Fruit fly (Drosophila melanogaster) S2 (cell line): ENCODE measurements around the gene Pex2.

Experiments used
- CG8478 ChIP-seq: fragments of >200 bp; optimal IDR thresholded peaks from 2 replicates; lab custom pipeline; 2018
- CTCF ChIP-seq, 2 experiments: fragments of >200 bp; optimal IDR thresholded peaks; 2 replicates each; lab custom pipeline; 2018

DNA sequence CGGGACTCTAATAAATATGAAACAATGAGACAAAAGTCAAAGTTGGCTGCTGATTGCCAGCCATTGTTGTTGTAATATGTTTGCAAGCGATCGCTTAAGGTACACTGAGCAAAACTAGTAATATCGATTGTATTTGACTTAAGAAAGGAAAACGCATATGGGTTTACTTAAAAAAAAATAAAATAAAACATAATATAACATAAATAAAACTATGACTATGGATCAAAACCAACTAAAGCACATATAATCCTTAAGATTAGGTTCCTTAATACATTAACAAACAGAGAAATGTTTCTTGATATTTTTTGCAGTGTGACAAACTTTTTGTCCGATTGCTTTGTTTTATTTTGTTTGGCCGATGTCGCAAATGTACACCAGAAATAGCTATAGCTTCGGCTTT is 5.3 kb upstream of the Pex2 start:
- no peak for TF ChIP-seq CTCF (optimal IDR thresholded peaks at IDR 0.05; lab: Kevin White, UChicago)
- TF ChIP-seq CG8478 (lab: Kevin White, UChicago), result no peak
